Fruit fly (Drosophila melanogaster): ENCODE measurements around the gene CG11034.

The CG11034 gene

dm6 chr2L:5799435-5800387 is 5.5 kb upstream of the CG11034 start, which contains the start of gene CG9171:
TSS of gene CG9171 (minus strand) at chr2L:5800253.
- no peak for TF ChIP-seq noc (tag; optimal IDR thresholded peaks at IDR 0.05)

dm6 chr2L:5800388-5800748 is 4.8 kb upstream of the CG11034 start:
- TF ChIP-seq noc (tag; optimal IDR thresholded peaks at IDR 0.05), result no peak

- no peak for TF ChIP-seq noc (tag; optimal IDR thresholded peaks at IDR 0.05)
Observed at dm6 chr2L:5801926-5802325, 3.3 kb upstream of the CG11034 start, which contains the start of the genes CG14005 and CG7239. TSS of gene CG14005 (minus strand) at chr2L:5801975. TSS of gene CG7239 (plus strand) at chr2L:5802220.

- TF ChIP-seq noc (tag; optimal IDR thresholded peaks at IDR 0.05), result no peak
Observed at dm6 chr2L:5804077-5804476, 1.1 kb upstream of the CG11034 start.

- TF ChIP-seq noc (tag; optimal IDR thresholded peaks at IDR 0.05), result no peak
Observed at dm6 chr2L:5811274-5811673, 6.1 kb downstream of the CG11034 start, which contains the start of gene CG43307. TSS of gene CG43307 (plus strand) at chr2L:5811574.

dm6 chr2L:5818343-5818742 is 13.1 kb downstream of the CG11034 start, which contains the start of gene COX6CL:
TSS of gene COX6CL (minus strand) at chr2L:5818443.
- no peak for TF ChIP-seq noc (tag; optimal IDR thresholded peaks at IDR 0.05)

dm6 chr2L:5820930-5821329 is 15.7 kb downstream of the CG11034 start:
- no peak for TF ChIP-seq noc (tag; optimal IDR thresholded peaks at IDR 0.05)

- no peak for TF ChIP-seq noc (tag; optimal IDR thresholded peaks at IDR 0.05)
Observed at dm6 chr2L:5823704-5824103, 18.5 kb downstream of the CG11034 start, which contains the start of gene TrissinR. TSS of gene TrissinR (plus strand) at chr2L:5824004.

dm6 chr2L:5856786-5857185 is 51.6 kb downstream of the CG11034 start:
- no peak for TF ChIP-seq noc (tag; optimal IDR thresholded peaks at IDR 0.05)

Data from whole organism, larva.